Fruit fly (Drosophila melanogaster) whole organism, embryonic: ENCODE measurements around the gene zen2.
A peak's percentile ranks its signal among the peaks of the same experiment; 100 is the strongest.

Source experiments
- Ada2b ChIP-seq: fragments of 200-800 bp; sonication (Bioruptor generic); IDR thresholded peaks from 2 replicates; pipeline ENCODE4 v1.3.6; 2022; ENCODE audit warnings: missing biosample characterization, missing genetic modification characterization
- Atf3 ChIP-seq: fragments of 200-800 bp; sonication (Bioruptor generic); optimal IDR thresholded peaks from 3 replicates; lab custom pipeline; 2016; ENCODE audit warnings: missing biosample characterization, missing genetic modification characterization
- Blimp-1 ChIP-seq: fragments of 200-800 bp; sonication (Bioruptor generic); optimal IDR thresholded peaks from 3 replicates; lab custom pipeline; 2018; ENCODE audit warnings: missing biosample characterization, missing genetic modification characterization, mild to moderate bottlenecking, moderate library complexity, missing genetic modification reagents
- C15 ChIP-seq: fragments of 200-800 bp; sonication (Bioruptor generic); IDR thresholded peaks from 3 replicates; pipeline ENCODE4 v1.3.6; 2022; ENCODE audit warnings: missing biosample characterization, missing genetic modification characterization
- CG10267 ChIP-seq: fragments of 200-800 bp; sonication (Bioruptor generic); optimal IDR thresholded peaks from 2 replicates; lab custom pipeline; 2018; ENCODE audit warnings: missing biosample characterization, mild to moderate bottlenecking, missing genetic modification characterization, moderate library complexity
- CG12236 ChIP-seq: fragments of 200-800 bp; sonication (Bioruptor generic); optimal IDR thresholded peaks from 2 replicates; lab custom pipeline; 2016; ENCODE audit warnings: missing biosample characterization, missing genetic modification characterization
- CG15011 ChIP-seq: fragments of 200-800 bp; sonication (Bioruptor generic); optimal IDR thresholded peaks from 3 replicates; lab custom pipeline; 2018; ENCODE audit warnings: missing biosample characterization, mild to moderate bottlenecking, missing genetic modification characterization
- CG16815 ChIP-seq: fragments of 200-800 bp; sonication (Bioruptor generic); optimal IDR thresholded peaks from 3 replicates; lab custom pipeline; 2017; ENCODE audit warnings: missing biosample characterization, mild to moderate bottlenecking, missing genetic modification characterization
- CG17568 ChIP-seq: fragments of 200-800 bp; sonication (Bioruptor generic); optimal IDR thresholded peaks from 2 replicates; lab custom pipeline; 2018; ENCODE audit warnings: missing biosample characterization, mild to moderate bottlenecking, missing genetic modification characterization, moderate library complexity
- CG17612 ChIP-seq: fragments of 200-800 bp; sonication (Bioruptor generic); IDR thresholded peaks from 2 replicates; pipeline ENCODE4 v1.3.6; 2022; ENCODE audit warnings: missing biosample characterization, missing genetic modification characterization
- CG18619 ChIP-seq: fragments of 200-800 bp; sonication (Bioruptor generic); optimal IDR thresholded peaks from 3 replicates; lab custom pipeline; 2017; ENCODE audit warnings: missing biosample characterization, mild to moderate bottlenecking, missing genetic modification characterization
- CG18764 ChIP-seq: fragments of 200-800 bp; sonication (Bioruptor generic); optimal IDR thresholded peaks from 3 replicates; lab custom pipeline; 2016; ENCODE audit warnings: missing biosample characterization, missing genetic modification characterization
- CG2875 ChIP-seq: fragments of 200-800 bp; sonication (Bioruptor generic); optimal IDR thresholded peaks from 2 replicates; lab custom pipeline; 2017; ENCODE audit warnings: missing biosample characterization, mild to moderate bottlenecking, missing genetic modification characterization, missing genetic modification reagents
- CG2889 ChIP-seq: fragments of 200-800 bp; sonication (Bioruptor generic); IDR thresholded peaks from 3 replicates; pipeline ENCODE4 v1.3.6; 2022; ENCODE audit warnings: missing biosample characterization, missing genetic modification characterization
- CG33213 ChIP-seq: fragments of 200-800 bp; sonication (Bioruptor generic); optimal IDR thresholded peaks from 3 replicates; lab custom pipeline; 2016; ENCODE audit warnings: missing biosample characterization, missing genetic modification characterization
- CG33557 ChIP-seq: fragments of 200-800 bp; sonication (Bioruptor generic); optimal IDR thresholded peaks from 2 replicates; lab custom pipeline; 2019; ENCODE audit warnings: missing biosample characterization, mild to moderate bottlenecking, missing genetic modification characterization, moderate library complexity
- CG4617 ChIP-seq: fragments of 200-800 bp; sonication (Bioruptor generic); optimal IDR thresholded peaks from 3 replicates; lab custom pipeline; 2016; ENCODE audit warnings: missing biosample characterization, missing genetic modification characterization, borderline replicate concordance
- CG4820 ChIP-seq: fragments of 200-800 bp; sonication (Bioruptor generic); optimal IDR thresholded peaks from 3 replicates; lab custom pipeline; 2016; ENCODE audit warnings: missing biosample characterization, missing genetic modification characterization
- CG6689 ChIP-seq: fragments of 200-800 bp; sonication (Bioruptor generic); IDR thresholded peaks from 2 replicates; pipeline ENCODE4 v1.3.6; 2022; ENCODE audit warnings: missing biosample characterization, missing genetic modification characterization
- CG8765 ChIP-seq: fragments of 200-800 bp; sonication (Bioruptor generic); IDR thresholded peaks from 2 replicates; pipeline ENCODE4 v1.3.6; 2022; ENCODE audit warnings: missing biosample characterization, missing genetic modification characterization
- CG9727 ChIP-seq: fragments of 200-800 bp; sonication (Bioruptor generic); optimal IDR thresholded peaks from 3 replicates; lab custom pipeline; 2017; ENCODE audit warnings: missing biosample characterization, mild to moderate bottlenecking, missing genetic modification characterization
- Chrac-16 ChIP-seq: fragments of 200-800 bp; sonication (Bioruptor generic); optimal IDR thresholded peaks from 3 replicates; lab custom pipeline; 2016; ENCODE audit warnings: missing biosample characterization, missing genetic modification characterization
- D19A ChIP-seq: fragments of 200-800 bp; optimal IDR thresholded peaks from 3 replicates; lab custom pipeline; 2019; ENCODE audit warnings: missing biosample characterization, mild to moderate bottlenecking, missing genetic modification characterization, moderate library complexity
- E2f2 ChIP-seq: fragments of 200-800 bp; sonication (Bioruptor generic); IDR thresholded peaks from 2 replicates; pipeline ENCODE4 v1.3.6; 2022; ENCODE audit warnings: missing biosample characterization, missing genetic modification characterization
- Hmx ChIP-seq: fragments of 200-800 bp; sonication (Bioruptor generic); optimal IDR thresholded peaks from 2 replicates; lab custom pipeline; 2016; ENCODE audit warnings: missing biosample characterization, missing genetic modification characterization
- Lim3 ChIP-seq: fragments of 200-800 bp; sonication (Bioruptor generic); IDR thresholded peaks from 2 replicates; pipeline ENCODE4 v1.3.6; 2022; ENCODE audit warnings: missing biosample characterization, missing genetic modification characterization
- MBD-R2 ChIP-seq: fragments of 200-800 bp; sonication (Bioruptor generic); IDR thresholded peaks from 2 replicates; pipeline ENCODE4 v1.3.6; 2022; ENCODE audit warnings: missing biosample characterization, missing genetic modification characterization
- Sox102F ChIP-seq: fragments of 200-800 bp; sonication (Bioruptor generic); optimal IDR thresholded peaks from 2 replicates; lab custom pipeline; 2018; ENCODE audit warnings: missing biosample characterization, mild to moderate bottlenecking, missing genetic modification characterization, moderate library complexity
- Stat92E ChIP-seq, 3 experiments: fragments of >200 bp in 2 of 3; fragments of 200-800 bp in 1 of 3; sonication (Bioruptor generic) in 1 of 3; optimal IDR thresholded peaks; 2 replicates each; lab custom pipeline; 2017 to 2019; ENCODE audit warnings: missing biosample characterization in 3 of 3, missing genetic modification characterization in 3 of 3, mild to moderate bottlenecking in 1 of 3, moderate library complexity in 1 of 3
- Taf1 ChIP-seq: fragments of 200-800 bp; sonication (Bioruptor generic); IDR thresholded peaks from 2 replicates; pipeline ENCODE4 v1.3.6; 2022; ENCODE audit warnings: missing biosample characterization, missing genetic modification characterization
- az2 ChIP-seq: fragments of 200-800 bp; sonication (Bioruptor generic); optimal IDR thresholded peaks from 3 replicates; lab custom pipeline; 2016; ENCODE audit warnings: missing biosample characterization, missing genetic modification characterization
- cas ChIP-seq: fragments of 200-800 bp; sonication (Bioruptor generic); IDR thresholded peaks from 2 replicates; pipeline ENCODE4 v1.3.6; 2022; ENCODE audit warnings: missing biosample characterization, missing genetic modification characterization
- cato ChIP-seq: fragments of 200-800 bp; sonication (Bioruptor generic); optimal IDR thresholded peaks from 2 replicates; lab custom pipeline; 2016; ENCODE audit warnings: missing biosample characterization, missing genetic modification characterization, borderline replicate concordance
- crol ChIP-seq: fragments of 200-800 bp; sonication (Bioruptor generic); IDR thresholded peaks from 2 replicates; pipeline ENCODE4 v1.3.6; 2022; ENCODE audit warnings: missing biosample characterization, missing genetic modification characterization
- dati ChIP-seq: fragments of 200-800 bp; sonication (Bioruptor generic); IDR thresholded peaks from 2 replicates; pipeline ENCODE4 v1.3.6; 2022; ENCODE audit warnings: missing biosample characterization, missing genetic modification characterization
- fd64A ChIP-seq: fragments of 200-800 bp; sonication (Bioruptor generic); optimal IDR thresholded peaks from 3 replicates; lab custom pipeline; 2018; ENCODE audit warnings: missing biosample characterization, mild to moderate bottlenecking, missing genetic modification characterization
- gfzf ChIP-seq: fragments of 200-800 bp; sonication (Bioruptor generic); optimal IDR thresholded peaks from 2 replicates; lab custom pipeline; 2016; ENCODE audit warnings: missing biosample characterization, mild to moderate bottlenecking, missing genetic modification characterization, moderate library complexity
- hth ChIP-seq: fragments of >200 bp; optimal IDR thresholded peaks from 2 replicates; lab custom pipeline; 2017; ENCODE audit warnings: inconsistent platforms
- mld ChIP-seq: fragments of 200-800 bp; sonication (Bioruptor generic); IDR thresholded peaks from 3 replicates; pipeline ENCODE4 v1.3.6; 2022; ENCODE audit warnings: missing biosample characterization, missing genetic modification characterization; ENCODE audit not compliant: partially characterized antibody
- nau ChIP-seq: fragments of 200-800 bp; sonication (Bioruptor generic); optimal IDR thresholded peaks from 3 replicates; lab custom pipeline; 2017; ENCODE audit warnings: missing biosample characterization, mild to moderate bottlenecking, missing genetic modification characterization, missing genetic modification reagents
- oc ChIP-seq: fragments of 200-800 bp; sonication (Bioruptor generic); optimal IDR thresholded peaks from 2 replicates; lab custom pipeline; 2018; ENCODE audit warnings: missing biosample characterization, mild to moderate bottlenecking, missing genetic modification characterization, moderate library complexity
- p53 ChIP-seq: fragments of 200-800 bp; sonication (Bioruptor generic); optimal IDR thresholded peaks from 2 replicates; lab custom pipeline; 2016; ENCODE audit warnings: missing biosample characterization, missing genetic modification characterization
- ranshi ChIP-seq: fragments of 200-800 bp; sonication (Bioruptor generic); IDR thresholded peaks from 2 replicates; pipeline ENCODE4 v1.3.6; 2022; ENCODE audit warnings: missing biosample characterization, missing genetic modification characterization
- salm ChIP-seq: fragments of 200-800 bp; sonication (Bioruptor generic); optimal IDR thresholded peaks from 2 replicates; lab custom pipeline; 2018; ENCODE audit warnings: missing biosample characterization, mild to moderate bottlenecking, missing genetic modification characterization
- sc ChIP-seq, 3 experiments: fragments of >200 bp in 2 of 3; fragments of 200-800 bp in 1 of 3; sonication (Bioruptor generic) in 1 of 3; optimal IDR thresholded peaks; 2 replicates in 2 of 3; 3 replicates in 1 of 3; lab custom pipeline; 2017; ENCODE audit warnings: mild to moderate bottlenecking in 1 of 3, missing biosample characterization in 1 of 3, missing genetic modification characterization in 1 of 3, missing genetic modification reagents in 1 of 3
- sob ChIP-seq: fragments of 200-800 bp; sonication (Bioruptor generic); IDR thresholded peaks from 2 replicates; pipeline ENCODE4 v1.3.6; 2022; ENCODE audit warnings: missing biosample characterization, missing genetic modification characterization
- tin ChIP-seq: fragments of 200-800 bp; sonication (Bioruptor generic); optimal IDR thresholded peaks from 3 replicates; lab custom pipeline; 2016; ENCODE audit warnings: missing biosample characterization, missing genetic modification characterization
- trh ChIP-seq: fragments of 200-800 bp; sonication (Bioruptor generic); optimal IDR thresholded peaks from 2 replicates; lab custom pipeline; 2016; ENCODE audit warnings: missing biosample characterization, missing genetic modification characterization
- z ChIP-seq: fragments of 200-800 bp; sonication (Bioruptor generic); IDR thresholded peaks from 3 replicates; pipeline ENCODE4 v1.3.6; 2022; ENCODE audit warnings: missing biosample characterization, missing genetic modification characterization
- zen ChIP-seq: fragments of 200-800 bp; sonication (Bioruptor generic); optimal IDR thresholded peaks from 3 replicates; lab custom pipeline; 2018; ENCODE audit warnings: missing biosample characterization, mild to moderate bottlenecking, missing genetic modification characterization, moderate library complexity

zen2 gene

dm6 chr3R:6759419-6759818 lies 15.5 kb upstream of the zen2 start, which contains the start of gene bcd (continued):
- TF ChIP-seq hth (lab: Kevin White, UChicago) (no peak), mld (GFP tag; lab: Robert Waterston, UW) (no peak), CG9727 (GFP tag; lab: Kevin White, UChicago) (peak; percentile 66), CG17612 (GFP tag; lab: Robert Waterston, UW) (peak; percentile 44; the same call in 1 of the 2 replicates), sob (GFP tag; lab: Robert Waterston, UW) (peak; percentile 84), fd64A (peak; percentile 21), Ada2b (GFP tag; lab: Robert Waterston, UW) (peak; percentile 60), Hmx (GFP tag; lab: Kevin White, UChicago) (no peak), az2 (GFP tag; lab: Kevin White, UChicago) (peak; percentile 86), Lim3 (no peak), zen (tag; lab: Kevin White, UChicago) (peak; percentile 97), CG17568 (GFP tag; lab: Kevin White, UChicago) (peak; percentile 59), CG10267 (tag; lab: Kevin White, UChicago) (peak; percentile 72), CG6689 (GFP tag; lab: Robert Waterston, UW) (peak; percentile 76), CG16815 (GFP tag; lab: Kevin White, UChicago) (peak; percentile 66), D19A (tag; lab: Kevin White, UChicago) (peak; percentile 50), oc (peak; percentile 34), CG4820 (peak; percentile 68), CG15011 (GFP tag; lab: Kevin White, UChicago) (no peak), CG8765 (GFP tag; lab: Robert Waterston, UW) (peak; percentile 66), dati (no peak), Stat92E (GFP tag; optimal IDR thresholded peaks at IDR 0.05; lab: Kevin White, UChicago) (peak in 1 of 3 experiments; percentile 31), E2f2 (peak; percentile 79), gfzf (peak; percentile 13), tin (GFP tag; lab: Kevin White, UChicago) (peak; percentile 85), C15 (peak; percentile 45; the same call in 1 of the 3 replicates), sc (optimal IDR thresholded peaks at IDR 0.05; lab: Kevin White, UChicago) (no peak), sc (GFP tag; optimal IDR thresholded peaks at IDR 0.05; lab: Kevin White, UChicago) (peak; percentile 45), Taf1 (GFP tag; lab: Robert Waterston, UW) (0 out of 2 replicates have a peak, but pooled peaks have one; percentile 9), CG4617 (GFP tag; lab: Kevin White, UChicago) (peak; percentile 57), CG18764 (GFP tag; lab: Kevin White, UChicago) (peak; percentile 66), MBD-R2 (GFP tag; lab: Robert Waterston, UW) (peak; percentile 53), CG12236 (peak; percentile 70), salm (tag; lab: Kevin White, UChicago) (no peak), cato (GFP tag; lab: Kevin White, UChicago) (peak; percentile 68), crol (GFP tag; lab: Robert Waterston, UW) (peak; percentile 34; the same call in 1 of the 2 replicates), CG2889 (no peak), cas (GFP tag; lab: Robert Waterston, UW) (no peak; the same call in 1 of the 2 replicates), Atf3 (GFP tag; lab: Kevin White, UChicago) (peak; percentile 78), trh (GFP tag; lab: Kevin White, UChicago) (peak; percentile 30), CG18619 (GFP tag; lab: Kevin White, UChicago) (peak; percentile 26), ranshi (GFP tag; lab: Robert Waterston, UW) (peak; percentile 73), CG33213 (GFP tag; lab: Kevin White, UChicago) (peak; percentile 91), CG33557 (GFP tag; lab: Kevin White, UChicago) (peak; percentile 56), p53 (peak; percentile 76), Sox102F (GFP tag; lab: Kevin White, UChicago) (peak; percentile 72), nau (no peak), CG2875 (GFP tag; lab: Kevin White, UChicago) (peak; percentile 61), z (GFP tag; lab: Robert Waterston, UW) (no peak), Chrac-16 (GFP tag; lab: Kevin White, UChicago) (peak; percentile 90), Blimp-1 (peak; percentile 61)
